Worm (Caenorhabditis elegans) whole organism, late embryonic: ENCODE results near the gene del-1.
A peak's percentile ranks its signal among the peaks of the same experiment; 100 is the strongest.

Source experiments
- C38D4.7 ChIP-seq: fragments of 200-800 bp; sonication (Bioruptor generic); optimal IDR thresholded peaks from 2 replicates; lab custom pipeline; 2018; ENCODE audit warnings: mild to moderate bottlenecking, missing genetic modification characterization, moderate library complexity, missing compliant biosample characterization
- F13H6.1 ChIP-seq: sonication (generic microtip); optimal IDR thresholded peaks from 2 replicates; lab custom pipeline; 2016; ENCODE audit warnings: missing genetic modification characterization, missing compliant biosample characterization
- K02D7.2 ChIP-seq: sonication (generic microtip); optimal IDR thresholded peaks from 2 replicates; lab custom pipeline; 2017; ENCODE audit warnings: mild to moderate bottlenecking, missing genetic modification characterization, missing compliant biosample characterization
- K09A11.1 ChIP-seq: sonication (generic microtip); optimal IDR thresholded peaks from 2 replicates; lab custom pipeline; 2017; ENCODE audit warnings: antibody characterized with exemption, mild to moderate bottlenecking, missing genetic modification characterization, missing compliant biosample characterization; ENCODE audit not compliant: insufficient read depth
- T23F11.4 ChIP-seq: fragments of 200-800 bp; sonication (Bioruptor generic); optimal IDR thresholded peaks from 2 replicates; lab custom pipeline; 2018; ENCODE audit warnings: mild to moderate bottlenecking, missing genetic modification characterization, missing compliant biosample characterization
- ama-1 ChIP-seq: fragments of 150-350 bp; optimal IDR thresholded peaks from 2 replicates; lab custom pipeline; 2014
- ceh-14 ChIP-seq: sonication (generic microtip); optimal IDR thresholded peaks from 2 replicates; lab custom pipeline; 2016; ENCODE audit warnings: missing genotype, missing genetic modification characterization, missing compliant biosample characterization
- ceh-18 ChIP-seq: sonication (generic microtip); optimal IDR thresholded peaks from 2 replicates; lab custom pipeline; 2016; ENCODE audit warnings: missing genetic modification characterization, missing compliant biosample characterization
- ceh-2 ChIP-seq: sonication (generic microtip); optimal IDR thresholded peaks from 2 replicates; lab custom pipeline; 2016; ENCODE audit warnings: missing genotype, missing genetic modification characterization, missing compliant biosample characterization
- ceh-22 ChIP-seq: sonication (generic microtip); optimal IDR thresholded peaks from 2 replicates; lab custom pipeline; 2017; ENCODE audit warnings: missing biosample characterization, missing genetic modification characterization
- ceh-24 ChIP-seq: sonication (generic microtip); optimal IDR thresholded peaks from 2 replicates; lab custom pipeline; 2016; ENCODE audit warnings: mild to moderate bottlenecking, missing genetic modification characterization, missing compliant biosample characterization
- ceh-30 ChIP-seq: fragments of 150-350 bp; optimal IDR thresholded peaks from 2 replicates; lab custom pipeline; 2014; ENCODE audit warnings: missing biosample characterization, missing genetic modification characterization
- ceh-48 ChIP-seq: sonication (generic microtip); optimal IDR thresholded peaks from 2 replicates; lab custom pipeline; 2016; ENCODE audit warnings: missing genetic modification characterization, inconsistent platforms, missing compliant biosample characterization
- dmd-4 ChIP-seq: sonication (generic microtip); optimal IDR thresholded peaks from 2 replicates; lab custom pipeline; 2016; ENCODE audit warnings: borderline replicate concordance, missing genetic modification characterization, missing compliant biosample characterization
- dve-1 ChIP-seq: sonication (generic microtip); optimal IDR thresholded peaks from 2 replicates; lab custom pipeline; 2017; ENCODE audit warnings: antibody characterized with exemption, mild to moderate bottlenecking, missing genetic modification characterization, missing compliant biosample characterization
- elt-2 ChIP-seq: sonication (generic microtip); optimal IDR thresholded peaks from 2 replicates; lab custom pipeline; 2016; ENCODE audit warnings: missing genetic modification reagents, missing genetic modification characterization, missing compliant biosample characterization
- elt-4 ChIP-seq: sonication (generic microtip); optimal IDR thresholded peaks from 2 replicates; lab custom pipeline; 2016; ENCODE audit warnings: missing genetic modification characterization, missing compliant biosample characterization
- ets-4 ChIP-seq: sonication (generic microtip); optimal IDR thresholded peaks from 2 replicates; lab custom pipeline; 2016; ENCODE audit warnings: missing genetic modification characterization, missing compliant biosample characterization
- fax-1 ChIP-seq: sonication (generic microtip); optimal IDR thresholded peaks from 2 replicates; lab custom pipeline; 2016; ENCODE audit warnings: missing genotype, missing genetic modification characterization, missing compliant biosample characterization
- fkh-10 ChIP-seq: fragments of 150-350 bp; optimal IDR thresholded peaks from 2 replicates; lab custom pipeline; 2014; ENCODE audit warnings: missing biosample characterization, missing genetic modification reagents, missing genetic modification characterization
- fkh-6 ChIP-seq: sonication (generic microtip); optimal IDR thresholded peaks from 2 replicates; lab custom pipeline; 2016; ENCODE audit warnings: missing genetic modification characterization, missing compliant biosample characterization
- hlh-30 ChIP-seq: sonication (generic microtip); optimal IDR thresholded peaks from 2 replicates; lab custom pipeline; 2017; ENCODE audit warnings: antibody characterized with exemption, missing genetic modification characterization, missing compliant biosample characterization; ENCODE audit not compliant: insufficient read depth
- hlh-8 ChIP-seq: sonication (generic microtip); optimal IDR thresholded peaks from 2 replicates; lab custom pipeline; 2016; ENCODE audit warnings: missing genotype, missing genetic modification characterization, missing compliant biosample characterization
- lim-6 ChIP-seq: sonication (generic microtip); optimal IDR thresholded peaks from 2 replicates; lab custom pipeline; 2016; ENCODE audit warnings: missing genetic modification characterization, missing compliant biosample characterization
- lin-11 ChIP-seq: fragments of 200-800 bp; sonication (Bioruptor generic); optimal IDR thresholded peaks from 2 replicates; lab custom pipeline; 2018; ENCODE audit warnings: mild to moderate bottlenecking, missing genetic modification characterization, missing compliant biosample characterization
- madf-2 ChIP-seq: sonication (generic microtip); optimal IDR thresholded peaks from 2 replicates; lab custom pipeline; 2017; ENCODE audit warnings: missing genetic modification characterization, missing compliant biosample characterization
- mec-3 ChIP-seq: sonication (generic microtip); optimal IDR thresholded peaks from 2 replicates; lab custom pipeline; 2016; ENCODE audit warnings: borderline replicate concordance, missing genetic modification characterization, missing compliant biosample characterization
- nfya-1 ChIP-seq: sonication (generic microtip); optimal IDR thresholded peaks from 2 replicates; lab custom pipeline; 2017; ENCODE audit warnings: missing genetic modification characterization, mild to moderate bottlenecking, missing compliant biosample characterization, antibody characterized with exemption, moderate library complexity
- nhr-11 ChIP-seq: fragments of 150-350 bp; optimal IDR thresholded peaks from 2 replicates; lab custom pipeline; 2014; ENCODE audit warnings: missing biosample characterization, missing genetic modification characterization
- nhr-232 ChIP-seq: sonication (generic microtip); optimal IDR thresholded peaks from 2 replicates; lab custom pipeline; 2016; ENCODE audit warnings: missing genetic modification characterization, missing compliant biosample characterization
- npax-4 ChIP-seq: sonication (generic microtip); optimal IDR thresholded peaks from 2 replicates; lab custom pipeline; 2016; ENCODE audit warnings: missing genetic modification characterization, missing compliant biosample characterization
- odd-2 ChIP-seq: sonication (generic microtip); optimal IDR thresholded peaks from 2 replicates; lab custom pipeline; 2017; ENCODE audit warnings: antibody characterized with exemption, mild to moderate bottlenecking, missing genetic modification characterization, missing compliant biosample characterization
- pag-3 ChIP-seq: sonication (generic microtip); optimal IDR thresholded peaks from 2 replicates; lab custom pipeline; 2016; ENCODE audit warnings: missing compliant biosample characterization, missing genetic modification characterization, borderline replicate concordance
- pax-1 ChIP-seq: fragments of 150-350 bp; optimal IDR thresholded peaks from 2 replicates; lab custom pipeline; 2014; ENCODE audit warnings: missing biosample characterization, missing genetic modification characterization
- pha-2 ChIP-seq: sonication (generic microtip); optimal IDR thresholded peaks from 2 replicates; lab custom pipeline; 2017; ENCODE audit warnings: mild to moderate bottlenecking, missing genetic modification characterization, missing compliant biosample characterization
- pha-4 ChIP-seq: fragments of 150-350 bp; optimal IDR thresholded peaks from 2 replicates; lab custom pipeline; 2018; ENCODE audit warnings: missing biosample characterization, missing genetic modification reagents, missing genetic modification characterization
- pqm-1 ChIP-seq: sonication (generic microtip); optimal IDR thresholded peaks from 2 replicates; lab custom pipeline; 2016; ENCODE audit warnings: missing genetic modification characterization, missing compliant biosample characterization
- pros-1 ChIP-seq: fragments of 150-350 bp; optimal IDR thresholded peaks from 2 replicates; lab custom pipeline; 2014; ENCODE audit warnings: missing biosample characterization, missing genetic modification reagents, missing genetic modification characterization
- ref-2 ChIP-seq: sonication (generic microtip); optimal IDR thresholded peaks from 2 replicates; lab custom pipeline; 2016; ENCODE audit warnings: missing genetic modification characterization, missing compliant biosample characterization
- rnt-1 ChIP-seq: sonication (generic microtip); optimal IDR thresholded peaks from 2 replicates; lab custom pipeline; 2016; ENCODE audit warnings: missing genetic modification characterization, missing compliant biosample characterization
- sdc-2 ChIP-seq: sonication (generic microtip); optimal IDR thresholded peaks from 2 replicates; lab custom pipeline; 2016; ENCODE audit warnings: missing genotype, missing genetic modification characterization, missing compliant biosample characterization
- sox-4 ChIP-seq: sonication (generic microtip); optimal IDR thresholded peaks from 2 replicates; lab custom pipeline; 2017; ENCODE audit warnings: mild to moderate bottlenecking, missing genetic modification characterization, inconsistent platforms, missing compliant biosample characterization
- syd-9 ChIP-seq: sonication (generic microtip); optimal IDR thresholded peaks from 2 replicates; lab custom pipeline; 2016; ENCODE audit warnings: mild to moderate bottlenecking, missing genetic modification characterization, moderate library complexity, missing compliant biosample characterization
- tbx-2 ChIP-seq: sonication (generic microtip); optimal IDR thresholded peaks from 2 replicates; lab custom pipeline; 2016; ENCODE audit warnings: missing genetic modification characterization, missing compliant biosample characterization
- tbx-7 ChIP-seq: sonication (generic microtip); optimal IDR thresholded peaks from 2 replicates; lab custom pipeline; 2016; ENCODE audit warnings: missing genotype, missing genetic modification characterization, missing compliant biosample characterization
- ttx-3 ChIP-seq: sonication (generic microtip); optimal IDR thresholded peaks from 2 replicates; lab custom pipeline; 2016; ENCODE audit warnings: missing genetic modification reagents, missing genetic modification characterization, missing compliant biosample characterization
- unc-3 ChIP-seq, 2 experiments: fragments of 200-800 bp in 1 of 2; sonication (Bioruptor generic) in 1 of 2; sonication (generic microtip) in 1 of 2; conservative IDR thresholded peaks in 1 of 2; optimal IDR thresholded peaks in 1 of 2; 2 replicates each; pipeline versions ENCODE4 v1.3.6 to Lab custom; 2016 to 2022; ENCODE audit warnings: missing compliant biosample characterization in 2 of 2, missing genetic modification characterization in 2 of 2, missing genetic modification reagents in 1 of 2
- unc-42 ChIP-seq: sonication (generic microtip); optimal IDR thresholded peaks from 2 replicates; lab custom pipeline; 2016; ENCODE audit warnings: missing genotype, missing genetic modification characterization, missing compliant biosample characterization
- unc-55 ChIP-seq: sonication (generic microtip); optimal IDR thresholded peaks from 2 replicates; lab custom pipeline; 2017; ENCODE audit warnings: missing biosample characterization, missing genetic modification reagents, missing genetic modification characterization
- unc-86 ChIP-seq: sonication (generic microtip); optimal IDR thresholded peaks from 2 replicates; lab custom pipeline; 2016; ENCODE audit warnings: missing genetic modification characterization, missing compliant biosample characterization
- ztf-16 ChIP-seq: sonication (generic microtip); optimal IDR thresholded peaks from 2 replicates; lab custom pipeline; 2017; ENCODE audit warnings: missing genetic modification characterization, missing compliant biosample characterization

Gene del-1

DNA sequence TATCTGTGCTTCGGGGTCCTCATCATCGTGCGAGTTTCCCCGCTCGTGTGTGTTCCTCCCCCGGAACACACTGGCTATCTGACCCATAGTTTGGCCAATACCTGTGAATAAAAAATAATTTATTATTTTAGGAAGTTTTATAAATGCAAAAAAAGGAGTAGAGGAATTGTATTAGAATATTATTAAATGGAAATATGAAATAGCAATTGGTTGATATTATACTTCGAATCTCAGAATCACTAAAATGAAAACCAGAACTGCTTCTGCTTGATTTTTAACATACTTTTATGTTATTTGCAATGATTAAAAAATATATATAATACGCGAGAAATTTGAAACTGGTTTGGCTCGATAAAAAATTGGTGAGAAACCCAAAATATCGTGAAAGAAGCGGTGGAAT lies 43.7 kb downstream of the del-1 start, which contains the start of gene mgrn-1:
TSS of gene mgrn-1 (minus strand) at position 101 of the 400 bp plus-strand sequence.
- no peak for TF ChIP-seq K02D7.2
- TF ChIP-seq elt-4: no peak
- TF ChIP-seq ets-4 (tag; lab: Kevin White, UChicago): no peak
- no peak for TF ChIP-seq ceh-22 (tag; lab: Kevin White, UChicago)
- TF ChIP-seq lim-6 (tag; lab: Kevin White, UChicago): no peak
- TF ChIP-seq fax-1 (tag; lab: Kevin White, UChicago): no peak

DNA sequence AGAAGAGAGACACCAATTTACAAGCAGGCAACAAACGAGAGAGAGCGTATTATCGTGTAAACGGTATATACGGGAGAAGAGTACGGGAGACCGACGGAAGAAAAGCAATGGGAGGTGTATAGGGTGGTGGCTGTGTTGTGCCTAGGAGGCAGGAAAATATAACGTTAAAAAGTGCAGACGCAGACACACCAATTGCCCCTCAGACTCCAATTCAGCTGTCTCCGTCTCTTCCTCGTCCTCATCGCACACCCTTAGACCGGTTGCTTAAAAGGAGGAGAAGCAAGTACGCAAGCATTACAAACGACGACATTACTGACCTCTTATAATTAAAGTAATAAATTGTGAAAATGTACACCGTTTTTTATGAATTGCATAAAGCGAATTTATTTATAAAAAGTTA lies 44.5 kb downstream of the del-1 start:
- TF ChIP-seq ceh-24 (tag; lab: Kevin White, UChicago): no peak
- no peak for TF ChIP-seq ama-1 (lab: Kevin White, UChicago)
- TF ChIP-seq mec-3 (tag; lab: Kevin White, UChicago): no peak
- TF ChIP-seq unc-86 (tag; lab: Kevin White, UChicago): no peak
- peak; percentile 86 for TF ChIP-seq nfya-1 (tag; lab: Kevin White, UChicago)
- no peak for TF ChIP-seq rnt-1
- peak; percentile 55 for TF ChIP-seq unc-55 (GFP tag; lab: Kevin White, UChicago)
- TF ChIP-seq tbx-2 (tag; lab: Kevin White, UChicago): peak; percentile 73
- no peak for TF ChIP-seq pha-4 (tag; lab: Kevin White, UChicago)
- TF ChIP-seq ceh-2 (tag; lab: Kevin White, UChicago): peak; percentile 63
- TF ChIP-seq nhr-232: no peak
- TF ChIP-seq elt-2 (tag; lab: Kevin White, UChicago): peak; percentile 31
- TF ChIP-seq tbx-7 (tag; lab: Kevin White, UChicago): no peak
- TF ChIP-seq fkh-6 (tag; lab: Kevin White, UChicago): no peak
- peak; percentile 92 for TF ChIP-seq pros-1
- no peak for TF ChIP-seq unc-3 (GFP tag; conservative IDR thresholded peaks at IDR 0.05; lab: Robert Waterston, UW)
- no peak for TF ChIP-seq unc-3 (tag; optimal IDR thresholded peaks at IDR 0.05; lab: Kevin White, UChicago)
- TF ChIP-seq odd-2: no peak
- no peak for TF ChIP-seq dmd-4 (tag; lab: Kevin White, UChicago)
- TF ChIP-seq hlh-8 (tag; lab: Kevin White, UChicago): no peak
- peak; percentile 69 for TF ChIP-seq unc-42 (tag; lab: Kevin White, UChicago)
- peak; percentile 21 for TF ChIP-seq hlh-30 (tag; lab: Kevin White, UChicago)
- peak; percentile 47 for TF ChIP-seq dve-1 (tag; lab: Kevin White, UChicago)
- peak; percentile 67 for TF ChIP-seq ceh-18
- TF ChIP-seq pag-3 (tag; lab: Kevin White, UChicago): no peak
- no peak for TF ChIP-seq ttx-3 (tag; lab: Kevin White, UChicago)
- TF ChIP-seq npax-4 (tag; lab: Kevin White, UChicago): no peak
- TF ChIP-seq pqm-1 (tag; lab: Kevin White, UChicago): no peak
- TF ChIP-seq ceh-22 (tag; lab: Kevin White, UChicago): peak; percentile 46
- peak; percentile 84 for TF ChIP-seq ref-2 (tag; lab: Kevin White, UChicago)
- no peak for TF ChIP-seq ceh-48
- TF ChIP-seq sdc-2: peak; percentile 70
- no peak for TF ChIP-seq T23F11.4 (GFP tag; lab: Kevin White, UChicago)
- TF ChIP-seq syd-9: no peak
- TF ChIP-seq ceh-14 (tag; lab: Kevin White, UChicago): no peak
- peak; percentile 40 for TF ChIP-seq ztf-16 (tag; lab: Kevin White, UChicago)
- no peak for TF ChIP-seq fax-1 (tag; lab: Kevin White, UChicago)
- TF ChIP-seq elt-4: no peak
- TF ChIP-seq lin-11 (tag; lab: Kevin White, UChicago): no peak
- TF ChIP-seq F13H6.1 (tag; lab: Kevin White, UChicago): peak; percentile 48
- no peak for TF ChIP-seq madf-2 (tag; lab: Kevin White, UChicago)
- no peak for TF ChIP-seq lim-6 (tag; lab: Kevin White, UChicago)
- TF ChIP-seq K09A11.1 (tag; lab: Kevin White, UChicago): no peak
- TF ChIP-seq ceh-30 (tag; lab: Kevin White, UChicago): peak; percentile 24
- TF ChIP-seq pax-1: peak; percentile 39
- peak; percentile 9 for TF ChIP-seq C38D4.7 (GFP tag; lab: Kevin White, UChicago)
- no peak for TF ChIP-seq nhr-11
- peak; percentile 57 for TF ChIP-seq pha-2 (tag; lab: Kevin White, UChicago)
- TF ChIP-seq fkh-10 (GFP tag; lab: Kevin White, UChicago): no peak
- TF ChIP-seq sox-4 (tag; lab: Kevin White, UChicago): no peak
